Worm (Caenorhabditis elegans) whole organism, young adult: ENCODE results near the gene bir-1.
A peak's percentile ranks its signal among the peaks of the same experiment; 100 is the strongest.

Experiments used
- B0261.1 ChIP-seq: sonication (generic microtip); optimal IDR thresholded peaks from 2 replicates; lab custom pipeline; 2016; ENCODE audit warnings: mild to moderate bottlenecking, missing genetic modification characterization, moderate library complexity, missing compliant biosample characterization
- D2030.7 ChIP-seq: fragments of 200-800 bp; sonication (Bioruptor generic); IDR thresholded peaks from 2 replicates; pipeline ENCODE4 v1.3.6; 2022; ENCODE audit warnings: missing genetic modification reagents, missing genetic modification characterization, missing compliant biosample characterization
- F10E7.11 ChIP-seq: sonication (generic microtip); optimal IDR thresholded peaks from 2 replicates; lab custom pipeline; 2017; ENCODE audit warnings: mild to moderate bottlenecking, missing genetic modification characterization, moderate library complexity, missing compliant biosample characterization
- F39B2.1 ChIP-seq: fragments of 200-800 bp; sonication (Bioruptor generic); IDR thresholded peaks from 2 replicates; pipeline ENCODE4 v1.3.6; 2022; ENCODE audit warnings: missing genetic modification reagents, missing genetic modification characterization, missing compliant biosample characterization
- F52B5.7 ChIP-seq: sonication (generic microtip); optimal IDR thresholded peaks from 2 replicates; lab custom pipeline; 2016; ENCODE audit warnings: mild to moderate bottlenecking, missing genetic modification characterization, missing compliant biosample characterization
- F57A8.1 ChIP-seq: fragments of 200-800 bp; sonication (Bioruptor generic); optimal IDR thresholded peaks from 2 replicates; lab custom pipeline; 2018; ENCODE audit warnings: mild to moderate bottlenecking, missing genetic modification characterization, moderate library complexity, missing compliant biosample characterization
- F57C9.4 ChIP-seq: sonication (generic microtip); optimal IDR thresholded peaks from 2 replicates; lab custom pipeline; 2017; ENCODE audit warnings: mild to moderate bottlenecking, missing genetic modification characterization, missing compliant biosample characterization
- K11D2.4 ChIP-seq: fragments of 200-800 bp; sonication (Bioruptor generic); IDR thresholded peaks from 2 replicates; pipeline ENCODE4 v1.3.6; 2022; ENCODE audit warnings: missing genetic modification reagents, missing genetic modification characterization, missing compliant biosample characterization
- T26A5.8 ChIP-seq: sonication (generic microtip); optimal IDR thresholded peaks from 2 replicates; lab custom pipeline; 2016; ENCODE audit warnings: missing genetic modification characterization, missing compliant biosample characterization
- Y53G8AR.9 ChIP-seq: fragments of 200-800 bp; sonication (Bioruptor generic); conservative IDR thresholded peaks from 2 replicates; pipeline ENCODE4 v1.3.6; 2022; ENCODE audit warnings: missing genetic modification reagents, missing genetic modification characterization, missing compliant biosample characterization
- Y56A3A.18 ChIP-seq: fragments of 200-800 bp; sonication (Bioruptor generic); IDR thresholded peaks from 2 replicates; pipeline ENCODE4 v1.3.6; 2022; ENCODE audit warnings: missing genetic modification reagents, missing genetic modification characterization, missing compliant biosample characterization
- akir-1 ChIP-seq: fragments of 200-800 bp; sonication (Bioruptor generic); optimal IDR thresholded peaks from 2 replicates; lab custom pipeline; 2018; ENCODE audit warnings: mild to moderate bottlenecking, missing genetic modification characterization, moderate library complexity, missing compliant biosample characterization
- aptf-2 ChIP-seq: fragments of 200-800 bp; sonication (Bioruptor generic); conservative IDR thresholded peaks from 2 replicates; pipeline ENCODE4 v1.3.6; 2022; ENCODE audit warnings: missing genetic modification reagents, missing genetic modification characterization, missing compliant biosample characterization
- attf-3 ChIP-seq: fragments of 200-800 bp; sonication (Bioruptor generic); conservative IDR thresholded peaks from 2 replicates; pipeline ENCODE4 v1.3.6; 2022; ENCODE audit warnings: missing genetic modification reagents, missing genetic modification characterization, missing compliant biosample characterization
- attf-6 ChIP-seq: fragments of 200-800 bp; sonication (Bioruptor generic); IDR thresholded peaks from 2 replicates; pipeline ENCODE4 v1.3.6; 2022; ENCODE audit warnings: missing genetic modification reagents, missing genetic modification characterization, missing compliant biosample characterization
- ccch-3 ChIP-seq: fragments of 200-800 bp; sonication (Bioruptor generic); optimal IDR thresholded peaks from 2 replicates; lab custom pipeline; 2018; ENCODE audit warnings: mild to moderate bottlenecking, missing genetic modification characterization, missing compliant biosample characterization
- cebp-1 ChIP-seq, 2 experiments: fragments of 200-800 bp in 1 of 2; sonication (Bioruptor generic) in 1 of 2; sonication (generic microtip) in 1 of 2; IDR thresholded peaks in 1 of 2; optimal IDR thresholded peaks in 1 of 2; 2 replicates each; pipeline versions ENCODE4 v1.3.6 to Lab custom; 2017 to 2022; ENCODE audit warnings: missing compliant biosample characterization in 2 of 2, missing genetic modification characterization in 2 of 2, mild to moderate bottlenecking in 1 of 2, missing genetic modification reagents in 1 of 2, moderate library complexity in 1 of 2
- ceh-100 ChIP-seq: fragments of 200-800 bp; sonication (Bioruptor generic); IDR thresholded peaks from 2 replicates; pipeline ENCODE4 v1.3.6; 2022; ENCODE audit warnings: missing genetic modification reagents, missing genetic modification characterization, missing compliant biosample characterization
- ceh-27 ChIP-seq: fragments of 200-800 bp; sonication (Bioruptor generic); optimal IDR thresholded peaks from 2 replicates; lab custom pipeline; 2018; ENCODE audit warnings: mild to moderate bottlenecking, missing genetic modification characterization, moderate library complexity, missing compliant biosample characterization
- ceh-58 ChIP-seq: fragments of 200-800 bp; sonication (Bioruptor generic); IDR thresholded peaks from 2 replicates; pipeline ENCODE4 v1.3.6; 2022; ENCODE audit warnings: missing genetic modification characterization, missing compliant biosample characterization
- ceh-91 ChIP-seq: fragments of 200-800 bp; sonication (Bioruptor generic); IDR thresholded peaks from 2 replicates; pipeline ENCODE4 v1.3.6; 2022; ENCODE audit warnings: missing genetic modification reagents, missing genetic modification characterization, missing compliant biosample characterization
- die-1 ChIP-seq: sonication (generic microtip); optimal IDR thresholded peaks from 2 replicates; lab custom pipeline; 2016; ENCODE audit warnings: missing genotype, mild to moderate bottlenecking, missing genetic modification characterization, missing compliant biosample characterization
- dpff-1 ChIP-seq: sonication (generic microtip); optimal IDR thresholded peaks from 2 replicates; lab custom pipeline; 2017; ENCODE audit warnings: mild to moderate bottlenecking, missing genetic modification characterization, missing compliant biosample characterization
- egl-18 ChIP-seq: fragments of 200-800 bp; sonication (Bioruptor generic); IDR thresholded peaks from 2 replicates; pipeline ENCODE4 v1.3.6; 2022; ENCODE audit warnings: missing genetic modification reagents, missing genetic modification characterization, missing compliant biosample characterization
- egl-44 ChIP-seq: fragments of 200-800 bp; sonication (Bioruptor generic); IDR thresholded peaks from 2 replicates; pipeline ENCODE4 v1.3.6; 2022; ENCODE audit warnings: missing genetic modification reagents, missing genetic modification characterization, missing compliant biosample characterization
- fkh-3 ChIP-seq: sonication (generic microtip); optimal IDR thresholded peaks from 2 replicates; lab custom pipeline; 2016; ENCODE audit warnings: mild to moderate bottlenecking, missing genetic modification characterization, missing compliant biosample characterization
- hmg-20 ChIP-seq: fragments of 200-800 bp; sonication (Bioruptor generic); IDR thresholded peaks from 2 replicates; pipeline ENCODE4 v1.3.6; 2022; ENCODE audit warnings: missing genetic modification reagents, missing genetic modification characterization, missing compliant biosample characterization
- lag-1 ChIP-seq: fragments of 200-800 bp; sonication (Bioruptor generic); IDR thresholded peaks from 2 replicates; pipeline ENCODE4 v1.3.6; 2022; ENCODE audit warnings: missing genetic modification reagents, missing genetic modification characterization, missing compliant biosample characterization
- lin-35 ChIP-seq, 3 experiments: fragments of 150-350 bp in 2 of 3; sonication (generic microtip) in 1 of 3; optimal IDR thresholded peaks; 2 replicates each; lab custom pipeline; 2014 to 2018; ENCODE audit warnings: missing biosample characterization in 3 of 3, missing genetic modification characterization in 3 of 3, missing genetic modification reagents in 3 of 3
- lin-40 ChIP-seq: sonication (generic microtip); optimal IDR thresholded peaks from 2 replicates; lab custom pipeline; 2016; ENCODE audit warnings: missing genetic modification characterization, mild to moderate bottlenecking, missing compliant biosample characterization, missing genotype, missing genetic modification reagents
- lsy-27 ChIP-seq: sonication (generic microtip); optimal IDR thresholded peaks from 2 replicates; lab custom pipeline; 2017; ENCODE audit warnings: missing genetic modification characterization, mild to moderate bottlenecking, missing compliant biosample characterization, antibody characterized with exemption, missing genotype, borderline replicate concordance; ENCODE audit not compliant: insufficient read depth
- madf-10 ChIP-seq: sonication (generic microtip); optimal IDR thresholded peaks from 2 replicates; lab custom pipeline; 2016; ENCODE audit warnings: mild to moderate bottlenecking, missing genetic modification characterization, missing compliant biosample characterization
- madf-8 ChIP-seq: fragments of 200-800 bp; sonication (Bioruptor generic); conservative IDR thresholded peaks from 2 replicates; pipeline ENCODE4 v1.3.6; 2022; ENCODE audit warnings: missing genetic modification reagents, missing genetic modification characterization, missing compliant biosample characterization
- mcd-1 ChIP-seq: fragments of 200-800 bp; sonication (Bioruptor generic); IDR thresholded peaks from 2 replicates; pipeline ENCODE4 v1.3.6; 2022; ENCODE audit warnings: missing genetic modification reagents, missing genetic modification characterization, missing compliant biosample characterization
- mes-4 ChIP-seq: sonication (generic microtip); optimal IDR thresholded peaks from 2 replicates; lab custom pipeline; 2016; ENCODE audit warnings: missing genotype, missing genetic modification characterization, missing compliant biosample characterization
- nfya-1 ChIP-seq: sonication (generic microtip); optimal IDR thresholded peaks from 2 replicates; lab custom pipeline; 2017; ENCODE audit warnings: antibody characterized with exemption, missing compliant biosample characterization, missing genetic modification characterization, borderline replicate concordance; ENCODE audit not compliant: insufficient read depth
- nfya-2 ChIP-seq: fragments of 200-800 bp; sonication (Bioruptor generic); IDR thresholded peaks from 2 replicates; pipeline ENCODE4 v1.3.6; 2022; ENCODE audit warnings: missing genetic modification reagents, missing genetic modification characterization, missing compliant biosample characterization
- nhr-27 ChIP-seq: fragments of 200-800 bp; sonication (Bioruptor generic); optimal IDR thresholded peaks from 2 replicates; lab custom pipeline; 2018; ENCODE audit warnings: mild to moderate bottlenecking, missing genetic modification characterization, moderate library complexity, missing compliant biosample characterization
- nhr-80 ChIP-seq: sonication (generic microtip); optimal IDR thresholded peaks from 2 replicates; lab custom pipeline; 2016; ENCODE audit warnings: missing genetic modification characterization, missing compliant biosample characterization
- pbrm-1 ChIP-seq: fragments of 200-800 bp; sonication (Bioruptor generic); IDR thresholded peaks from 2 replicates; pipeline ENCODE4 v1.3.6; 2022; ENCODE audit warnings: missing genetic modification reagents, missing genetic modification characterization, missing compliant biosample characterization
- sea-2 ChIP-seq: fragments of 200-800 bp; sonication (Bioruptor generic); IDR thresholded peaks from 2 replicates; pipeline ENCODE4 v1.3.6; 2022; ENCODE audit warnings: missing genetic modification characterization, missing compliant biosample characterization
- snpc-1.1 ChIP-seq: sonication (generic microtip); optimal IDR thresholded peaks from 2 replicates; lab custom pipeline; 2017; ENCODE audit warnings: missing genetic modification characterization, mild to moderate bottlenecking, missing compliant biosample characterization, antibody characterized with exemption, moderate library complexity, missing genotype, missing genetic modification reagents; ENCODE audit not compliant: insufficient read depth
- tbx-9 ChIP-seq: sonication (generic microtip); optimal IDR thresholded peaks from 2 replicates; lab custom pipeline; 2016; ENCODE audit warnings: borderline replicate concordance, missing genetic modification characterization, inconsistent platforms, missing compliant biosample characterization
- tlf-1 ChIP-seq: fragments of 200-800 bp; sonication (Bioruptor generic); optimal IDR thresholded peaks from 2 replicates; lab custom pipeline; 2018; ENCODE audit warnings: mild to moderate bottlenecking, missing genetic modification characterization, missing compliant biosample characterization
- zfh-2 ChIP-seq: fragments of 200-800 bp; sonication (Bioruptor generic); conservative IDR thresholded peaks from 2 replicates; pipeline ENCODE4 v1.3.6; 2022; ENCODE audit warnings: missing genetic modification reagents, missing genetic modification characterization, missing compliant biosample characterization
- ztf-25 ChIP-seq: fragments of 200-800 bp; sonication (Bioruptor generic); IDR thresholded peaks from 2 replicates; pipeline ENCODE4 v1.3.6; 2022; ENCODE audit warnings: missing genetic modification reagents, missing genetic modification characterization, missing compliant biosample characterization
- ztf-26 ChIP-seq: sonication (generic microtip); optimal IDR thresholded peaks from 2 replicates; lab custom pipeline; 2017; ENCODE audit warnings: missing genetic modification characterization, missing compliant biosample characterization
- ztf-28 ChIP-seq: fragments of 200-800 bp; sonication (Bioruptor generic); IDR thresholded peaks from 2 replicates; pipeline ENCODE4 v1.3.6; 2022; ENCODE audit warnings: missing genetic modification reagents, missing genetic modification characterization, missing compliant biosample characterization

Gene bir-1

ce11 chrV:11610481-11610880 lies 33.8 kb upstream of the bir-1 start, which contains the start of gene sas-5 (continued):
- TF ChIP-seq ztf-25, result 0 out of 2 replicates have a peak, but pooled peaks have one; percentile 37
- peak; percentile 67 for TF ChIP-seq ceh-91 (GFP tag; lab: Robert Waterston, UW)
- peak; percentile 14 for TF ChIP-seq die-1 (tag; lab: Kevin White, UChicago)
- TF ChIP-seq dpff-1 (tag; lab: Kevin White, UChicago), result no peak
- TF ChIP-seq Y56A3A.18 (GFP tag; lab: Robert Waterston, UW), result peak; percentile 71; the same call in 1 of the 2 replicates
- no peak for TF ChIP-seq nfya-2
- no peak for TF ChIP-seq ccch-3
- TF ChIP-seq aptf-2 (GFP tag; lab: Robert Waterston, UW), result no peak
- peak; percentile 76 for TF ChIP-seq mcd-1 (GFP tag; lab: Robert Waterston, UW)
- peak; percentile 65 for TF ChIP-seq snpc-1.1 (tag; lab: Kevin White, UChicago)
- no peak for TF ChIP-seq cebp-1 (GFP tag; IDR thresholded peaks at IDR 0.05; lab: Robert Waterston, UW)
- peak; percentile 66 for TF ChIP-seq cebp-1 (tag; optimal IDR thresholded peaks at IDR 0.05; lab: Kevin White, UChicago)
- no peak for TF ChIP-seq F52B5.7 (tag; lab: Kevin White, UChicago)
- peak; percentile 84 for TF ChIP-seq madf-8
- TF ChIP-seq F57C9.4, result no peak
- TF ChIP-seq lin-40, result peak; percentile 51
- TF ChIP-seq pbrm-1 (GFP tag; lab: Robert Waterston, UW), result peak; percentile 82
- peak; percentile 57; the same call in 1 of the 2 replicates for TF ChIP-seq Y53G8AR.9 (GFP tag; lab: Robert Waterston, UW)
- TF ChIP-seq akir-1 (GFP tag; lab: Kevin White, UChicago), result no peak
- no peak for TF ChIP-seq K11D2.4 (GFP tag; lab: Robert Waterston, UW)
- TF ChIP-seq D2030.7 (GFP tag; lab: Robert Waterston, UW), result peak; percentile 75
- 0 out of 2 replicates have a peak, but pooled peaks have one; percentile 15 for TF ChIP-seq attf-3 (GFP tag; lab: Robert Waterston, UW)
- TF ChIP-seq fkh-3 (tag; lab: Kevin White, UChicago), result no peak
- TF ChIP-seq zfh-2, result no peak
- no peak for TF ChIP-seq F57A8.1 (GFP tag; lab: Kevin White, UChicago)
- TF ChIP-seq B0261.1 (tag; lab: Kevin White, UChicago), result no peak
- TF ChIP-seq tbx-9 (tag; lab: Kevin White, UChicago), result no peak
- TF ChIP-seq lsy-27, result no peak
- no peak for TF ChIP-seq lag-1 (GFP tag; lab: Robert Waterston, UW)
- no peak for TF ChIP-seq hmg-20 (GFP tag; lab: Robert Waterston, UW)
- no peak for TF ChIP-seq egl-18 (GFP tag; lab: Robert Waterston, UW)
- TF ChIP-seq F39B2.1, result no peak
- peak; percentile 57 for TF ChIP-seq ceh-27 (GFP tag; lab: Kevin White, UChicago)
- peak; percentile 70 for TF ChIP-seq tlf-1 (GFP tag; lab: Kevin White, UChicago)
- no peak for TF ChIP-seq F10E7.11 (tag; lab: Kevin White, UChicago)
- TF ChIP-seq nhr-80 (tag; lab: Kevin White, UChicago), result peak; percentile 29
- TF ChIP-seq ztf-28, result no peak
- no peak for TF ChIP-seq sea-2 (GFP tag; lab: Robert Waterston, UW)
- TF ChIP-seq attf-6, result 0 out of 2 replicates have a peak, but pooled peaks have one; percentile 10
- TF ChIP-seq ztf-26 (tag; lab: Kevin White, UChicago), result no peak
- TF ChIP-seq madf-10 (tag; lab: Kevin White, UChicago), result peak; percentile 54
- TF ChIP-seq T26A5.8 (tag; lab: Kevin White, UChicago), result no peak
- peak; percentile 55 to 83 (median 71) for TF ChIP-seq lin-35 (GFP tag; optimal IDR thresholded peaks at IDR 0.05; lab: Kevin White, UChicago)
- TF ChIP-seq nhr-27, result no peak
- no peak for TF ChIP-seq nfya-1
- peak; percentile 82 for TF ChIP-seq ceh-100 (GFP tag; lab: Robert Waterston, UW)
- TF ChIP-seq egl-44 (GFP tag; lab: Robert Waterston, UW), result no peak
- no peak for TF ChIP-seq ceh-58 (GFP tag; lab: Robert Waterston, UW)
- TF ChIP-seq mes-4 (tag; lab: Kevin White, UChicago), result no peak
